Worm (Caenorhabditis elegans) whole organism, late embryonic: ENCODE data around the gene T20D3.14.

Experiments used
- C38D4.7 ChIP-seq: fragments of 200-800 bp; sonication (Bioruptor generic); optimal IDR thresholded peaks from 2 replicates; lab custom pipeline; 2018; ENCODE audit warnings: mild to moderate bottlenecking, missing genetic modification characterization, moderate library complexity, missing compliant biosample characterization
- K09A11.1 ChIP-seq: sonication (generic microtip); optimal IDR thresholded peaks from 2 replicates; lab custom pipeline; 2017; ENCODE audit warnings: antibody characterized with exemption, mild to moderate bottlenecking, missing genetic modification characterization, missing compliant biosample characterization; ENCODE audit not compliant: insufficient read depth
- Y22D7AL.16 ChIP-seq: sonication (generic microtip); optimal IDR thresholded peaks from 2 replicates; lab custom pipeline; 2016; ENCODE audit warnings: missing genetic modification characterization, missing compliant biosample characterization
- ceh-18 ChIP-seq: sonication (generic microtip); optimal IDR thresholded peaks from 2 replicates; lab custom pipeline; 2016; ENCODE audit warnings: missing genetic modification characterization, missing compliant biosample characterization
- ceh-24 ChIP-seq: sonication (generic microtip); optimal IDR thresholded peaks from 2 replicates; lab custom pipeline; 2016; ENCODE audit warnings: mild to moderate bottlenecking, missing genetic modification characterization, missing compliant biosample characterization
- ceh-34 ChIP-seq: sonication (generic microtip); optimal IDR thresholded peaks from 2 replicates; lab custom pipeline; 2016; ENCODE audit warnings: mild to moderate bottlenecking, missing genetic modification characterization, missing compliant biosample characterization
- ceh-45 ChIP-seq: fragments of 200-800 bp; sonication (Bioruptor generic); IDR thresholded peaks from 2 replicates; pipeline ENCODE4 v1.3.6; 2022; ENCODE audit warnings: missing genetic modification reagents, missing genetic modification characterization, missing compliant biosample characterization
- ceh-48 ChIP-seq: sonication (generic microtip); optimal IDR thresholded peaks from 2 replicates; lab custom pipeline; 2016; ENCODE audit warnings: missing genetic modification characterization, inconsistent platforms, missing compliant biosample characterization
- ceh-6 ChIP-seq: fragments of 200-800 bp; sonication (Bioruptor generic); optimal IDR thresholded peaks from 2 replicates; lab custom pipeline; 2018; ENCODE audit warnings: mild to moderate bottlenecking, missing genetic modification characterization, missing compliant biosample characterization
- ceh-9 ChIP-seq: sonication (generic microtip); optimal IDR thresholded peaks from 2 replicates; lab custom pipeline; 2016; ENCODE audit warnings: mild to moderate bottlenecking, missing genetic modification characterization, inconsistent platforms, missing compliant biosample characterization
- che-1 ChIP-seq: sonication (generic microtip); optimal IDR thresholded peaks from 2 replicates; lab custom pipeline; 2016; ENCODE audit warnings: mild to moderate bottlenecking, missing genetic modification characterization, missing compliant biosample characterization
- dmd-4 ChIP-seq: sonication (generic microtip); optimal IDR thresholded peaks from 2 replicates; lab custom pipeline; 2016; ENCODE audit warnings: borderline replicate concordance, missing genetic modification characterization, missing compliant biosample characterization
- elt-4 ChIP-seq: sonication (generic microtip); optimal IDR thresholded peaks from 2 replicates; lab custom pipeline; 2016; ENCODE audit warnings: missing genetic modification characterization, missing compliant biosample characterization
- fax-1 ChIP-seq: sonication (generic microtip); optimal IDR thresholded peaks from 2 replicates; lab custom pipeline; 2016; ENCODE audit warnings: missing genotype, missing genetic modification characterization, missing compliant biosample characterization
- fkh-10 ChIP-seq: fragments of 150-350 bp; optimal IDR thresholded peaks from 2 replicates; lab custom pipeline; 2014; ENCODE audit warnings: missing biosample characterization, missing genetic modification reagents, missing genetic modification characterization
- hlh-15 ChIP-seq: sonication (generic microtip); optimal IDR thresholded peaks from 2 replicates; lab custom pipeline; 2016; ENCODE audit warnings: missing genetic modification characterization, missing compliant biosample characterization
- hlh-6 ChIP-seq: sonication (generic microtip); optimal IDR thresholded peaks from 2 replicates; lab custom pipeline; 2016; ENCODE audit warnings: missing genotype, missing genetic modification characterization, missing compliant biosample characterization
- hlh-8 ChIP-seq: sonication (generic microtip); optimal IDR thresholded peaks from 2 replicates; lab custom pipeline; 2016; ENCODE audit warnings: missing genotype, missing genetic modification characterization, missing compliant biosample characterization
- lim-6 ChIP-seq: sonication (generic microtip); optimal IDR thresholded peaks from 2 replicates; lab custom pipeline; 2016; ENCODE audit warnings: missing genetic modification characterization, missing compliant biosample characterization
- lin-11 ChIP-seq: fragments of 200-800 bp; sonication (Bioruptor generic); optimal IDR thresholded peaks from 2 replicates; lab custom pipeline; 2018; ENCODE audit warnings: mild to moderate bottlenecking, missing genetic modification characterization, missing compliant biosample characterization
- madf-2 ChIP-seq: sonication (generic microtip); optimal IDR thresholded peaks from 2 replicates; lab custom pipeline; 2017; ENCODE audit warnings: missing genetic modification characterization, missing compliant biosample characterization
- mec-3 ChIP-seq: sonication (generic microtip); optimal IDR thresholded peaks from 2 replicates; lab custom pipeline; 2016; ENCODE audit warnings: borderline replicate concordance, missing genetic modification characterization, missing compliant biosample characterization
- npax-4 ChIP-seq: sonication (generic microtip); optimal IDR thresholded peaks from 2 replicates; lab custom pipeline; 2016; ENCODE audit warnings: missing genetic modification characterization, missing compliant biosample characterization
- pag-3 ChIP-seq: sonication (generic microtip); optimal IDR thresholded peaks from 2 replicates; lab custom pipeline; 2016; ENCODE audit warnings: missing compliant biosample characterization, missing genetic modification characterization, borderline replicate concordance
- pqm-1 ChIP-seq: sonication (generic microtip); optimal IDR thresholded peaks from 2 replicates; lab custom pipeline; 2016; ENCODE audit warnings: missing genetic modification characterization, missing compliant biosample characterization
- ref-2 ChIP-seq: sonication (generic microtip); optimal IDR thresholded peaks from 2 replicates; lab custom pipeline; 2016; ENCODE audit warnings: missing genetic modification characterization, missing compliant biosample characterization
- rnt-1 ChIP-seq: sonication (generic microtip); optimal IDR thresholded peaks from 2 replicates; lab custom pipeline; 2016; ENCODE audit warnings: missing genetic modification characterization, missing compliant biosample characterization
- sox-2 ChIP-seq: fragments of 200-800 bp; sonication (Bioruptor generic); IDR thresholded peaks from 2 replicates; pipeline ENCODE4 v1.3.6; 2022; ENCODE audit warnings: missing genetic modification reagents, missing genetic modification characterization, missing compliant biosample characterization
- syd-9 ChIP-seq: sonication (generic microtip); optimal IDR thresholded peaks from 2 replicates; lab custom pipeline; 2016; ENCODE audit warnings: mild to moderate bottlenecking, missing genetic modification characterization, moderate library complexity, missing compliant biosample characterization
- tbx-2 ChIP-seq: sonication (generic microtip); optimal IDR thresholded peaks from 2 replicates; lab custom pipeline; 2016; ENCODE audit warnings: missing genetic modification characterization, missing compliant biosample characterization
- ttx-3 ChIP-seq: sonication (generic microtip); optimal IDR thresholded peaks from 2 replicates; lab custom pipeline; 2016; ENCODE audit warnings: missing genetic modification reagents, missing genetic modification characterization, missing compliant biosample characterization
- unc-3 ChIP-seq, 2 experiments: fragments of 200-800 bp in 1 of 2; sonication (Bioruptor generic) in 1 of 2; sonication (generic microtip) in 1 of 2; conservative IDR thresholded peaks in 1 of 2; optimal IDR thresholded peaks in 1 of 2; 2 replicates each; pipeline versions ENCODE4 v1.3.6 to Lab custom; 2016 to 2022; ENCODE audit warnings: missing compliant biosample characterization in 2 of 2, missing genetic modification characterization in 2 of 2, missing genetic modification reagents in 1 of 2
- unc-55 ChIP-seq: sonication (generic microtip); optimal IDR thresholded peaks from 2 replicates; lab custom pipeline; 2017; ENCODE audit warnings: missing biosample characterization, missing genetic modification reagents, missing genetic modification characterization
- zip-5 ChIP-seq: sonication (generic microtip); optimal IDR thresholded peaks from 2 replicates; lab custom pipeline; 2016; ENCODE audit warnings: missing genetic modification characterization, missing compliant biosample characterization
- ztf-16 ChIP-seq: sonication (generic microtip); optimal IDR thresholded peaks from 2 replicates; lab custom pipeline; 2017; ENCODE audit warnings: missing genetic modification characterization, missing compliant biosample characterization

T20D3.14 gene

ce11 chrIV:9376550-9376949, 40.8 kb upstream of the T20D3.14 start:
- TF ChIP-seq npax-4 (no peak), dmd-4 (tag; lab: Kevin White, UChicago) (no peak), unc-3 (GFP tag; conservative IDR thresholded peaks at IDR 0.05; lab: Robert Waterston, UW) (no peak), unc-3 (tag; optimal IDR thresholded peaks at IDR 0.05; lab: Kevin White, UChicago) (no peak), fax-1 (tag; lab: Kevin White, UChicago) (no peak)

ce11 chrIV:9374529-9374928, 38.8 kb upstream of the T20D3.14 start, which contains the start of gene C10C5.3:
Gene C10C5.3 (plus strand): TSS chrIV:9374829.
- TF ChIP-seq ceh-48 (tag; lab: Kevin White, UChicago): no peak
- no peak for TF ChIP-seq mec-3 (tag; lab: Kevin White, UChicago)
- TF ChIP-seq lim-6: no peak
- TF ChIP-seq ceh-9: no peak
- TF ChIP-seq sox-2 (GFP tag; lab: Robert Waterston, UW): no peak
- TF ChIP-seq npax-4: no peak
- no peak for TF ChIP-seq hlh-6 (tag; lab: Kevin White, UChicago)
- no peak for TF ChIP-seq ceh-6
- no peak for TF ChIP-seq Y22D7AL.16 (tag; lab: Kevin White, UChicago)
- no peak for TF ChIP-seq elt-4 (tag; lab: Kevin White, UChicago)
- no peak for TF ChIP-seq ceh-24
- TF ChIP-seq ceh-34 (tag; lab: Kevin White, UChicago): no peak
- no peak for TF ChIP-seq K09A11.1 (tag; lab: Kevin White, UChicago)
- no peak for TF ChIP-seq ttx-3 (tag; lab: Kevin White, UChicago)
- TF ChIP-seq che-1 (tag; lab: Kevin White, UChicago): no peak
- no peak for TF ChIP-seq fkh-10 (GFP tag; lab: Kevin White, UChicago)

ce11 chrIV:9371126-9371525, 35.4 kb upstream of the T20D3.14 start, which contains the start of gene fbxc-58:
Gene fbxc-58 (plus strand): TSS chrIV:9371508.
- TF ChIP-seq hlh-6 (tag; lab: Kevin White, UChicago) (no peak), hlh-8 (no peak), rnt-1 (tag; lab: Kevin White, UChicago) (no peak), pag-3 (tag; lab: Kevin White, UChicago) (no peak), tbx-2 (no peak), elt-4 (tag; lab: Kevin White, UChicago) (no peak), ttx-3 (tag; lab: Kevin White, UChicago) (no peak), Y22D7AL.16 (tag; lab: Kevin White, UChicago) (no peak), K09A11.1 (tag; lab: Kevin White, UChicago) (no peak), zip-5 (no peak), ceh-18 (no peak)
- TF ChIP-seq, all 69 proteins: peak for 0

- TF ChIP-seq C38D4.7 (GFP tag; lab: Kevin White, UChicago): no peak
- TF ChIP-seq elt-4 (tag; lab: Kevin White, UChicago): no peak
- TF ChIP-seq ceh-24: no peak
- no peak for TF ChIP-seq ceh-6
- no peak for TF ChIP-seq hlh-15 (tag; lab: Kevin White, UChicago)
- TF ChIP-seq ztf-16 (tag; lab: Kevin White, UChicago): no peak
- TF ChIP-seq sox-2 (GFP tag; lab: Robert Waterston, UW): no peak
- no peak for TF ChIP-seq lin-11 (tag; lab: Kevin White, UChicago)
- no peak for TF ChIP-seq che-1 (tag; lab: Kevin White, UChicago)
- TF ChIP-seq ceh-45 (GFP tag; lab: Robert Waterston, UW): no peak
- no peak for TF ChIP-seq pqm-1 (tag; lab: Kevin White, UChicago)
- no peak for TF ChIP-seq syd-9 (tag; lab: Kevin White, UChicago)
- TF ChIP-seq madf-2 (tag; lab: Kevin White, UChicago): no peak
- no peak for TF ChIP-seq unc-55
- TF ChIP-seq ref-2 (tag; lab: Kevin White, UChicago): no peak
These were observed 32.3 kb upstream of the T20D3.14 start for ce11 chrIV:9367852-9368627.
